Worm (Caenorhabditis elegans) whole organism, L4 larva: ENCODE results near the gene T25D3.4.
A peak's percentile ranks its signal among the peaks of the same experiment; 100 is the strongest.

ENCODE experiments used
- F49E8.2 ChIP-seq: sonication (generic microtip); optimal IDR thresholded peaks from 2 replicates; lab custom pipeline; 2016; ENCODE audit warnings: missing compliant biosample characterization, mild to moderate bottlenecking, missing genetic modification characterization, borderline replicate concordance
- Y5F2A.4 ChIP-seq: fragments of 200-800 bp; sonication (Bioruptor generic); optimal IDR thresholded peaks from 2 replicates; lab custom pipeline; 2018; ENCODE audit warnings: mild to moderate bottlenecking, missing genetic modification characterization, missing compliant biosample characterization
- Y75B8A.6 ChIP-seq: fragments of 200-800 bp; sonication (Bioruptor generic); IDR thresholded peaks from 2 replicates; pipeline ENCODE4 v1.3.6; 2022; ENCODE audit warnings: missing genetic modification reagents, missing genetic modification characterization, missing compliant biosample characterization
- aha-1 ChIP-seq: fragments of 150-350 bp; peaks from one replicate; lab custom pipeline; 2014; ENCODE audit warnings: missing biosample characterization, missing genetic modification characterization
- attf-4 ChIP-seq: sonication (generic microtip); optimal IDR thresholded peaks from 3 replicates; lab custom pipeline; 2017; ENCODE audit warnings: missing biosample characterization, missing genetic modification characterization
- ceh-20 ChIP-seq: fragments of 200-800 bp; sonication (Bioruptor generic); IDR thresholded peaks from 2 replicates; pipeline ENCODE4 v1.3.6; 2022; ENCODE audit warnings: missing genetic modification reagents, missing genetic modification characterization, missing compliant biosample characterization
- ceh-62 ChIP-seq: sonication (generic microtip); optimal IDR thresholded peaks from 2 replicates; lab custom pipeline; 2017; ENCODE audit warnings: missing biosample characterization, missing genetic modification characterization
- cey-2 ChIP-seq: sonication (generic microtip); optimal IDR thresholded peaks from 3 replicates; lab custom pipeline; 2017; ENCODE audit warnings: missing genetic modification characterization, mild to moderate bottlenecking, missing compliant biosample characterization, antibody characterized with exemption, borderline replicate concordance; ENCODE audit not compliant: insufficient read depth
- daf-12 ChIP-seq: fragments of 150-350 bp; optimal IDR thresholded peaks from 2 replicates; lab custom pipeline; 2014; ENCODE audit warnings: missing biosample characterization, missing genetic modification reagents, missing genetic modification characterization
- daf-8 ChIP-seq: fragments of 200-800 bp; sonication (Bioruptor generic); IDR thresholded peaks from 2 replicates; pipeline ENCODE4 v1.3.6; 2022; ENCODE audit warnings: missing genetic modification characterization, missing compliant biosample characterization
- dmd-8 ChIP-seq: fragments of 200-800 bp; sonication (Bioruptor generic); IDR thresholded peaks from 2 replicates; pipeline ENCODE4 v1.3.6; 2022; ENCODE audit warnings: missing genetic modification characterization, missing compliant biosample characterization
- dmd-9 ChIP-seq: fragments of 200-800 bp; sonication (Bioruptor generic); IDR thresholded peaks from 2 replicates; pipeline ENCODE4 v1.3.6; 2022; ENCODE audit warnings: missing genetic modification reagents, missing genetic modification characterization, missing compliant biosample characterization
- egl-27 ChIP-seq: sonication (generic microtip); optimal IDR thresholded peaks from 3 replicates; lab custom pipeline; 2017; ENCODE audit warnings: missing biosample characterization, missing genetic modification reagents, missing genetic modification characterization
- egl-43 ChIP-seq: fragments of 200-800 bp; sonication (Bioruptor generic); IDR thresholded peaks from 2 replicates; pipeline ENCODE4 v1.3.6; 2022; ENCODE audit warnings: missing genetic modification reagents, missing genetic modification characterization, missing compliant biosample characterization
- fkh-10 ChIP-seq: fragments of 150-350 bp; optimal IDR thresholded peaks from 2 replicates; lab custom pipeline; 2014; ENCODE audit warnings: missing biosample characterization, missing genetic modification reagents, missing genetic modification characterization
- hif-1 ChIP-seq, 2 experiments: sonication (generic microtip); optimal IDR thresholded peaks; 2 replicates each; lab custom pipeline; 2016 to 2017; ENCODE audit warnings: missing compliant biosample characterization in 2 of 2, missing genetic modification characterization in 2 of 2, missing genetic modification reagents in 2 of 2, missing genotype in 2 of 2, mild to moderate bottlenecking in 1 of 2
- hlh-11 ChIP-seq: fragments of 200-800 bp; sonication (Bioruptor generic); optimal IDR thresholded peaks from 2 replicates; lab custom pipeline; 2018; ENCODE audit warnings: mild to moderate bottlenecking, missing genetic modification characterization, missing compliant biosample characterization
- hlh-30 ChIP-seq: sonication (generic microtip); optimal IDR thresholded peaks from 2 replicates; lab custom pipeline; 2017; ENCODE audit warnings: antibody characterized with exemption, mild to moderate bottlenecking, missing genetic modification characterization, missing compliant biosample characterization; ENCODE audit not compliant: insufficient read depth
- lin-1 ChIP-seq: fragments of 200-800 bp; sonication (Bioruptor generic); IDR thresholded peaks from 2 replicates; pipeline ENCODE4 v1.3.6; 2022; ENCODE audit warnings: missing genetic modification reagents, missing genetic modification characterization, missing compliant biosample characterization
- lin-13 ChIP-seq: fragments of 150-350 bp; optimal IDR thresholded peaks from 2 replicates; lab custom pipeline; 2014; ENCODE audit warnings: missing biosample characterization, missing genetic modification reagents, missing genetic modification characterization
- lin-15B ChIP-seq: fragments of 150-350 bp; sonication (generic microtip); optimal IDR thresholded peaks from 3 replicates; lab custom pipeline; 2014; ENCODE audit warnings: missing biosample characterization, missing genetic modification characterization
- lin-29 ChIP-seq: fragments of 200-800 bp; sonication (Bioruptor generic); IDR thresholded peaks from 2 replicates; pipeline ENCODE4 v1.3.6; 2022; ENCODE audit warnings: missing genetic modification reagents, missing genetic modification characterization, missing compliant biosample characterization
- lin-38 ChIP-seq: fragments of 200-800 bp; sonication (Bioruptor generic); IDR thresholded peaks from 2 replicates; pipeline ENCODE4 v1.3.6; 2022; ENCODE audit warnings: missing genetic modification reagents, missing genetic modification characterization, missing compliant biosample characterization
- lsy-2 ChIP-seq, 2 experiments: fragments of 150-350 bp in 1 of 2; sonication (generic microtip) in 1 of 2; optimal IDR thresholded peaks; 2 replicates each; lab custom pipeline; 2014 to 2017; ENCODE audit warnings: missing biosample characterization in 2 of 2, missing genetic modification characterization in 2 of 2
- madf-9 ChIP-seq: fragments of 200-800 bp; sonication (Bioruptor generic); conservative IDR thresholded peaks from 2 replicates; pipeline ENCODE4 v1.3.6; 2022; ENCODE audit warnings: missing genetic modification reagents, missing genetic modification characterization, missing compliant biosample characterization
- mdl-1 ChIP-seq, 2 experiments: fragments of 150-350 bp in 1 of 2; sonication (generic microtip) in 1 of 2; optimal IDR thresholded peaks; 2 replicates each; lab custom pipeline; 2014 to 2017; ENCODE audit warnings: missing biosample characterization in 2 of 2, missing genetic modification characterization in 2 of 2
- mdt-29 ChIP-seq: fragments of 200-800 bp; sonication (Bioruptor generic); IDR thresholded peaks from 2 replicates; pipeline ENCODE4 v1.3.6; 2022; ENCODE audit warnings: missing genetic modification reagents, missing genetic modification characterization, missing compliant biosample characterization
- mes-2 ChIP-seq: sonication (generic microtip); optimal IDR thresholded peaks from 2 replicates; lab custom pipeline; 2016; ENCODE audit warnings: missing genotype, mild to moderate bottlenecking, missing genetic modification characterization, missing compliant biosample characterization; ENCODE audit not compliant: poor library complexity, severe bottlenecking
- mxl-2 ChIP-seq: fragments of 200-800 bp; sonication (Bioruptor generic); conservative IDR thresholded peaks from 2 replicates; pipeline ENCODE4 v1.3.6; 2022; ENCODE audit warnings: missing genetic modification reagents, missing genetic modification characterization, missing compliant biosample characterization
- nhr-10 ChIP-seq: fragments of 150-350 bp; optimal IDR thresholded peaks from 2 replicates; lab custom pipeline; 2014; ENCODE audit warnings: missing biosample characterization, missing genetic modification characterization
- nhr-11 ChIP-seq: fragments of 150-350 bp; optimal IDR thresholded peaks from 2 replicates; lab custom pipeline; 2014; ENCODE audit warnings: missing biosample characterization, missing genetic modification characterization
- nhr-41 ChIP-seq: fragments of 200-800 bp; sonication (Bioruptor generic); IDR thresholded peaks from 2 replicates; pipeline ENCODE4 v1.3.6; 2022; ENCODE audit warnings: missing genetic modification reagents, missing genetic modification characterization, missing compliant biosample characterization
- nhr-42 ChIP-seq: fragments of 200-800 bp; sonication (Bioruptor generic); IDR thresholded peaks from 2 replicates; pipeline ENCODE4 v1.3.6; 2022; ENCODE audit warnings: missing genetic modification characterization, missing compliant biosample characterization
- pqm-1 ChIP-seq: sonication (generic microtip); optimal IDR thresholded peaks from 2 replicates; lab custom pipeline; 2017; ENCODE audit warnings: missing biosample characterization, missing genetic modification characterization
- sdz-12 ChIP-seq: fragments of 200-800 bp; sonication (Bioruptor generic); optimal IDR thresholded peaks from 2 replicates; lab custom pipeline; 2018; ENCODE audit warnings: mild to moderate bottlenecking, missing genetic modification characterization, missing compliant biosample characterization
- skn-1 ChIP-seq: fragments of 150-350 bp; optimal IDR thresholded peaks from 2 replicates; lab custom pipeline; 2014; ENCODE audit warnings: missing biosample characterization, missing genetic modification characterization
- snpc-4 ChIP-seq: fragments of 150-350 bp; optimal IDR thresholded peaks from 2 replicates; lab custom pipeline; 2014; ENCODE audit warnings: missing biosample characterization, missing genetic modification characterization
- spr-1 ChIP-seq: sonication (generic microtip); optimal IDR thresholded peaks from 2 replicates; lab custom pipeline; 2016; ENCODE audit warnings: mild to moderate bottlenecking, missing genetic modification characterization, missing compliant biosample characterization
- unc-62 ChIP-seq, 3 experiments: fragments of 150-350 bp in 1 of 3; sonication (generic microtip); optimal IDR thresholded peaks in 2 of 3; peaks in 1 of 3; 1 replicate in 1 of 3; 2 replicates in 2 of 3; lab custom pipeline; 2014 to 2017; ENCODE audit warnings: missing biosample characterization in 3 of 3, missing genetic modification characterization in 3 of 3, missing genetic modification reagents in 3 of 3, missing genotype in 1 of 3
- vab-7 ChIP-seq: fragments of 200-800 bp; sonication (Bioruptor generic); IDR thresholded peaks from 2 replicates; pipeline ENCODE4 v1.3.6; 2022; ENCODE audit warnings: missing genetic modification reagents, missing genetic modification characterization, missing compliant biosample characterization
- zag-1 ChIP-seq: fragments of 150-350 bp; optimal IDR thresholded peaks from 2 replicates; lab custom pipeline; 2014; ENCODE audit warnings: missing biosample characterization, missing genetic modification characterization
- zfp-2 ChIP-seq: sonication (generic microtip); optimal IDR thresholded peaks from 2 replicates; lab custom pipeline; 2016; ENCODE audit warnings: mild to moderate bottlenecking, missing genetic modification characterization, missing compliant biosample characterization
- ztf-11 ChIP-seq: fragments of 150-350 bp; optimal IDR thresholded peaks from 2 replicates; lab custom pipeline; 2014; ENCODE audit warnings: missing biosample characterization, missing genetic modification characterization
- ztf-7 ChIP-seq: fragments of 150-350 bp; optimal IDR thresholded peaks from 2 replicates; lab custom pipeline; 2014; ENCODE audit warnings: missing biosample characterization, missing genetic modification characterization

T25D3.4 gene

ce11 chrII:159294-159922, 12.4 kb downstream of the T25D3.4 start (continued):
- TF ChIP-seq mxl-2 (GFP tag; lab: Robert Waterston, UW) = no peak
- TF ChIP-seq pqm-1 = peak; percentile 33
- no peak for TF ChIP-seq lin-1 (GFP tag; lab: Robert Waterston, UW)
- no peak for TF ChIP-seq F49E8.2 (tag; lab: Kevin White, UChicago)
- no peak for TF ChIP-seq mdt-29 (GFP tag; lab: Robert Waterston, UW)
- no peak for TF ChIP-seq mdl-1 (tag; optimal IDR thresholded peaks at IDR 0.05; lab: Kevin White, UChicago)
- no peak for TF ChIP-seq snpc-4
- no peak for TF ChIP-seq dmd-9 (GFP tag; lab: Robert Waterston, UW)
- peak; percentile 48 for TF ChIP-seq aha-1 (tag; lab: Kevin White, UChicago)
- TF ChIP-seq daf-12 (tag; lab: Kevin White, UChicago) = no peak
- TF ChIP-seq mes-2 (tag; lab: Kevin White, UChicago) = peak; percentile 61
- peak; percentile 64 for TF ChIP-seq hlh-11 (tag; lab: Kevin White, UChicago)
- no peak for TF ChIP-seq lin-13 (GFP tag; lab: Kevin White, UChicago)
- no peak for TF ChIP-seq lin-29
- TF ChIP-seq ceh-62 = no peak
- TF ChIP-seq attf-4 (tag; lab: Kevin White, UChicago) = no peak
- TF ChIP-seq lsy-2 (tag; optimal IDR thresholded peaks at IDR 0.05; lab: Kevin White, UChicago) = peak in 1 of 2 experiments; percentile 55
- no peak for TF ChIP-seq ztf-7 (tag; lab: Kevin White, UChicago)
- no peak for TF ChIP-seq hif-1 (tag; optimal IDR thresholded peaks at IDR 0.05; lab: Kevin White, UChicago)
- TF ChIP-seq fkh-10 = no peak
- TF ChIP-seq nhr-11 (tag; lab: Kevin White, UChicago) = no peak
- TF ChIP-seq sdz-12 (GFP tag; lab: Kevin White, UChicago) = no peak
- no peak for TF ChIP-seq skn-1
- TF ChIP-seq unc-62 (GFP tag; optimal IDR thresholded peaks at IDR 0.05 in 1 of 2; lab: Kevin White, UChicago) = no peak
- TF ChIP-seq unc-62 (tag; optimal IDR thresholded peaks at IDR 0.05; lab: Kevin White, UChicago) = no peak
- TF ChIP-seq vab-7 (GFP tag; lab: Robert Waterston, UW) = no peak
- TF ChIP-seq Y5F2A.4 (GFP tag; lab: Kevin White, UChicago) = no peak
- no peak for TF ChIP-seq cey-2
- no peak for TF ChIP-seq egl-27
- TF ChIP-seq zfp-2 = no peak
- no peak for TF ChIP-seq madf-9 (GFP tag; lab: Robert Waterston, UW)
- no peak for TF ChIP-seq nhr-42 (GFP tag; lab: Robert Waterston, UW)
- no peak for TF ChIP-seq nhr-41
- TF ChIP-seq daf-8 = no peak
- no peak for TF ChIP-seq nhr-10 (tag; lab: Kevin White, UChicago)
- TF ChIP-seq ceh-20 (GFP tag; lab: Robert Waterston, UW) = no peak
- no peak for TF ChIP-seq ztf-11 (tag; lab: Kevin White, UChicago)
- no peak for TF ChIP-seq Y75B8A.6
- TF ChIP-seq dmd-8 (GFP tag; lab: Robert Waterston, UW) = no peak

ce11 chrII:160561-161123, 13.6 kb downstream of the T25D3.4 start:
- TF ChIP-seq hlh-30 (tag; lab: Kevin White, UChicago) (peak; percentile 28), lin-38 (GFP tag; lab: Robert Waterston, UW) (no peak), aha-1 (tag; lab: Kevin White, UChicago) (peak; percentile 95), zag-1 (tag; lab: Kevin White, UChicago) (no peak), daf-8 (no peak), nhr-11 (tag; lab: Kevin White, UChicago) (peak; percentile 76), lin-15B (tag; lab: Kevin White, UChicago) (no peak), spr-1 (tag; lab: Kevin White, UChicago) (no peak), egl-43 (GFP tag; lab: Robert Waterston, UW) (0 out of 2 replicates have a peak, but pooled peaks have one; percentile 29)
